Fruit fly (Drosophila melanogaster) whole organism, embryonic: Measurements from ENCODE around the gene CG14332.
A peak's percentile ranks its signal among the peaks of the same experiment; 100 is the strongest.

Experiments used
- Antp ChIP-seq: fragments of 200-800 bp; sonication (Bioruptor generic); optimal IDR thresholded peaks from 3 replicates; lab custom pipeline; 2016; ENCODE audit warnings: missing biosample characterization, missing genetic modification characterization
- B-H1 ChIP-seq: fragments of 200-800 bp; sonication (Bioruptor generic); IDR thresholded peaks from 3 replicates; pipeline ENCODE4 v1.3.6; 2022; ENCODE audit warnings: missing biosample characterization, missing genetic modification characterization
- CG1024 ChIP-seq: fragments of 200-800 bp; sonication (Bioruptor generic); IDR thresholded peaks from 2 replicates; pipeline ENCODE4 v1.3.6; 2022; ENCODE audit warnings: missing biosample characterization, missing genetic modification characterization
- CG11560 ChIP-seq: fragments of 200-800 bp; sonication (Bioruptor generic); IDR thresholded peaks from 3 replicates; pipeline ENCODE4 v1.3.6; 2022; ENCODE audit warnings: missing biosample characterization, missing genetic modification characterization
- CG13287 ChIP-seq: fragments of 200-800 bp; sonication (Bioruptor generic); IDR thresholded peaks from 2 replicates; pipeline ENCODE4 v1.3.6; 2022; ENCODE audit warnings: missing biosample characterization, missing genetic modification characterization; ENCODE audit not compliant: partially characterized antibody
- CG15073 ChIP-seq: fragments of 200-800 bp; sonication (Bioruptor generic); optimal IDR thresholded peaks from 2 replicates; lab custom pipeline; 2016; ENCODE audit warnings: missing biosample characterization, missing genetic modification characterization
- CG15601 ChIP-seq: fragments of 200-800 bp; sonication (Bioruptor generic); optimal IDR thresholded peaks from 3 replicates; lab custom pipeline; 2019; ENCODE audit warnings: missing biosample characterization, mild to moderate bottlenecking, missing genetic modification characterization, moderate library complexity
- CG1603 ChIP-seq: fragments of 200-800 bp; sonication (Bioruptor generic); optimal IDR thresholded peaks from 2 replicates; lab custom pipeline; 2019; ENCODE audit warnings: missing biosample characterization, mild to moderate bottlenecking, missing genetic modification characterization, moderate library complexity
- CG17186 ChIP-seq: fragments of 200-800 bp; sonication (Bioruptor generic); optimal IDR thresholded peaks from 3 replicates; lab custom pipeline; 2017; ENCODE audit warnings: missing biosample characterization, missing genetic modification reagents, missing genetic modification characterization
- CG30403 ChIP-seq: fragments of 200-800 bp; sonication (Bioruptor generic); optimal IDR thresholded peaks from 3 replicates; lab custom pipeline; 2016; ENCODE audit warnings: missing biosample characterization, missing genetic modification characterization
- CG30431 ChIP-seq: fragments of 200-800 bp; sonication (Bioruptor generic); optimal IDR thresholded peaks from 2 replicates; lab custom pipeline; 2017; ENCODE audit warnings: missing biosample characterization, missing genetic modification characterization
- CG34422 ChIP-seq: fragments of 200-800 bp; sonication (Bioruptor generic); IDR thresholded peaks from 3 replicates; pipeline ENCODE4 v1.3.6; 2022; ENCODE audit warnings: missing biosample characterization, missing genetic modification characterization
- CG3995 ChIP-seq: fragments of 200-800 bp; sonication (Bioruptor generic); optimal IDR thresholded peaks from 3 replicates; lab custom pipeline; 2016; ENCODE audit warnings: missing biosample characterization, missing genetic modification characterization
- CG4404 ChIP-seq: fragments of 200-800 bp; sonication (Bioruptor generic); IDR thresholded peaks from 2 replicates; pipeline ENCODE4 v1.3.6; 2022; ENCODE audit warnings: missing biosample characterization, missing genetic modification characterization
- CG4617 ChIP-seq: fragments of 200-800 bp; sonication (Bioruptor generic); optimal IDR thresholded peaks from 3 replicates; lab custom pipeline; 2016; ENCODE audit warnings: missing biosample characterization, missing genetic modification characterization, borderline replicate concordance
- CG7357 ChIP-seq: fragments of 200-800 bp; sonication (Bioruptor generic); IDR thresholded peaks from 3 replicates; pipeline ENCODE4 v1.3.6; 2022; ENCODE audit warnings: missing biosample characterization, missing genetic modification characterization
- CHES-1-like ChIP-seq: fragments of 200-800 bp; sonication (Bioruptor generic); optimal IDR thresholded peaks from 2 replicates; lab custom pipeline; 2016; ENCODE audit warnings: missing biosample characterization, missing genetic modification characterization
- Doc2 ChIP-seq: fragments of 200-800 bp; sonication (Bioruptor generic); IDR thresholded peaks from 2 replicates; pipeline ENCODE4 v1.3.6; 2022; ENCODE audit warnings: missing biosample characterization, missing genetic modification characterization
- Dp ChIP-seq: fragments of 200-800 bp; sonication (Bioruptor generic); optimal IDR thresholded peaks from 2 replicates; lab custom pipeline; 2018; ENCODE audit warnings: missing biosample characterization, mild to moderate bottlenecking, missing genetic modification characterization, moderate library complexity
- Dref ChIP-seq: fragments of 200-800 bp; sonication (Bioruptor generic); IDR thresholded peaks from 2 replicates; pipeline ENCODE4 v1.3.6; 2022; ENCODE audit warnings: missing biosample characterization, missing genetic modification characterization
- Drgx ChIP-seq: fragments of 200-800 bp; sonication (Bioruptor generic); IDR thresholded peaks from 2 replicates; pipeline ENCODE4 v1.3.6; 2022; ENCODE audit warnings: missing biosample characterization, missing genetic modification characterization
- Fer1 ChIP-seq: fragments of 200-800 bp; sonication (Bioruptor generic); optimal IDR thresholded peaks from 2 replicates; lab custom pipeline; 2017; ENCODE audit warnings: missing biosample characterization, mild to moderate bottlenecking, missing genetic modification characterization
- Kr ChIP-seq: fragments of 200-800 bp; sonication (Bioruptor generic); optimal IDR thresholded peaks from 2 replicates; lab custom pipeline; 2017; ENCODE audit warnings: missing biosample characterization, mild to moderate bottlenecking, missing genetic modification characterization
- MESR4 ChIP-seq: fragments of 200-800 bp; sonication (Bioruptor generic); optimal IDR thresholded peaks from 2 replicates; lab custom pipeline; 2018; ENCODE audit warnings: missing biosample characterization, mild to moderate bottlenecking, missing genetic modification characterization, moderate library complexity
- Mrtf ChIP-seq: fragments of 200-800 bp; sonication (Bioruptor generic); IDR thresholded peaks from 3 replicates; pipeline ENCODE4 v1.3.6; 2022; ENCODE audit warnings: missing biosample characterization, missing genetic modification characterization
- Myb ChIP-seq: fragments of 200-800 bp; sonication (Bioruptor generic); optimal IDR thresholded peaks from 2 replicates; lab custom pipeline; 2016; ENCODE audit warnings: missing biosample characterization, missing genetic modification characterization
- Nf-YA ChIP-seq: fragments of 200-800 bp; sonication (Bioruptor generic); IDR thresholded peaks from 2 replicates; pipeline ENCODE4 v1.3.6; 2022; ENCODE audit warnings: missing biosample characterization, missing genetic modification characterization
- Oaz ChIP-seq: fragments of 200-800 bp; sonication (Bioruptor generic); IDR thresholded peaks from 2 replicates; pipeline ENCODE4 v1.3.6; 2022; ENCODE audit warnings: missing biosample characterization, missing genetic modification characterization
- Spps ChIP-seq: fragments of 200-800 bp; sonication (Bioruptor generic); optimal IDR thresholded peaks from 2 replicates; lab custom pipeline; 2018; ENCODE audit warnings: missing biosample characterization, mild to moderate bottlenecking, missing genetic modification characterization
- Trl ChIP-seq, 3 experiments: fragments of >200 bp in 2 of 3; fragments of 200-800 bp in 1 of 3; sonication (Bioruptor generic) in 1 of 3; optimal IDR thresholded peaks; 2 replicates in 1 of 3; 3 replicates in 2 of 3; lab custom pipeline; 2016 to 2017; ENCODE audit warnings: missing biosample characterization in 1 of 3, missing genetic modification characterization in 1 of 3
- Xrp1 ChIP-seq: fragments of 200-800 bp; sonication (Bioruptor generic); IDR thresholded peaks from 2 replicates; pipeline ENCODE4 v1.3.6; 2022; ENCODE audit warnings: missing biosample characterization, missing genetic modification characterization
- al ChIP-seq: fragments of 200-800 bp; sonication (Bioruptor generic); IDR thresholded peaks from 2 replicates; pipeline ENCODE4 v1.3.6; 2022; ENCODE audit warnings: missing biosample characterization, missing genetic modification characterization
- aop ChIP-seq: fragments of 200-800 bp; sonication (Bioruptor generic); IDR thresholded peaks from 2 replicates; pipeline ENCODE4 v1.3.6; 2022; ENCODE audit warnings: missing biosample characterization, missing genetic modification characterization
- chif ChIP-seq, 2 experiments: fragments of 200-800 bp; sonication (Bioruptor generic); optimal IDR thresholded peaks; 3 replicates each; lab custom pipeline; 2016; ENCODE audit warnings: missing biosample characterization in 2 of 2, missing genetic modification characterization in 2 of 2
- croc ChIP-seq: fragments of 200-800 bp; sonication (Bioruptor generic); conservative IDR thresholded peaks from 3 replicates; pipeline ENCODE4 v1.3.6; 2022; ENCODE audit warnings: missing biosample characterization, missing genetic modification characterization
- dmrt11E ChIP-seq: fragments of 200-800 bp; sonication (Bioruptor generic); optimal IDR thresholded peaks from 3 replicates; lab custom pipeline; 2018; ENCODE audit warnings: missing biosample characterization, mild to moderate bottlenecking, missing genetic modification characterization, moderate library complexity
- ftz-f1 ChIP-seq: fragments of 200-800 bp; sonication (Bioruptor generic); optimal IDR thresholded peaks from 2 replicates; lab custom pipeline; 2016; ENCODE audit warnings: missing biosample characterization, missing genetic modification characterization
- gro ChIP-seq: fragments of 200-800 bp; sonication (Bioruptor generic); optimal IDR thresholded peaks from 2 replicates; lab custom pipeline; 2016; ENCODE audit warnings: missing biosample characterization, missing genetic modification characterization
- ind ChIP-seq: fragments of 200-800 bp; sonication (Bioruptor generic); optimal IDR thresholded peaks from 3 replicates; lab custom pipeline; 2016; ENCODE audit warnings: missing biosample characterization, missing genetic modification characterization
- luna ChIP-seq: fragments of 200-800 bp; sonication (Bioruptor generic); optimal IDR thresholded peaks from 2 replicates; lab custom pipeline; 2016; ENCODE audit warnings: missing biosample characterization, missing genetic modification characterization
- nmo ChIP-seq: fragments of 200-800 bp; sonication (Bioruptor generic); optimal IDR thresholded peaks from 2 replicates; lab custom pipeline; 2018; ENCODE audit warnings: missing biosample characterization, mild to moderate bottlenecking, missing genetic modification characterization, moderate library complexity
- phol ChIP-seq: fragments of 200-800 bp; sonication (Bioruptor generic); optimal IDR thresholded peaks from 3 replicates; lab custom pipeline; 2018; ENCODE audit warnings: missing biosample characterization, mild to moderate bottlenecking, missing genetic modification characterization, moderate library complexity
- sob ChIP-seq: fragments of 200-800 bp; sonication (Bioruptor generic); IDR thresholded peaks from 2 replicates; pipeline ENCODE4 v1.3.6; 2022; ENCODE audit warnings: missing biosample characterization, missing genetic modification characterization
- stwl ChIP-seq: fragments of 200-800 bp; sonication (Bioruptor generic); optimal IDR thresholded peaks from 3 replicates; lab custom pipeline; 2018; ENCODE audit warnings: missing biosample characterization, mild to moderate bottlenecking, missing genetic modification characterization, moderate library complexity
- sug ChIP-seq: fragments of 200-800 bp; optimal IDR thresholded peaks from 2 replicates; lab custom pipeline; 2019; ENCODE audit warnings: missing biosample characterization, mild to moderate bottlenecking, missing genetic modification characterization, moderate library complexity
- tna ChIP-seq: fragments of 200-800 bp; sonication (Bioruptor generic); IDR thresholded peaks from 2 replicates; pipeline ENCODE4 v1.3.6; 2022; ENCODE audit warnings: missing biosample characterization, missing genetic modification characterization; ENCODE audit not compliant: partially characterized antibody
- twi ChIP-seq: fragments of 200-800 bp; optimal IDR thresholded peaks from 2 replicates; lab custom pipeline; 2019; ENCODE audit warnings: missing biosample characterization, mild to moderate bottlenecking, missing genetic modification characterization, moderate library complexity
- unc-4 ChIP-seq: fragments of 200-800 bp; sonication (Bioruptor generic); IDR thresholded peaks from 2 replicates; pipeline ENCODE4 v1.3.6; 2022; ENCODE audit warnings: missing biosample characterization, missing genetic modification characterization; ENCODE audit not compliant: partially characterized antibody
- vnd ChIP-seq: fragments of 200-800 bp; sonication (Bioruptor generic); IDR thresholded peaks from 3 replicates; pipeline ENCODE4 v1.3.6; 2022; ENCODE audit warnings: missing biosample characterization, missing genetic modification characterization; ENCODE audit not compliant: partially characterized antibody
- zf30C ChIP-seq: fragments of 200-800 bp; sonication (Bioruptor generic); optimal IDR thresholded peaks from 3 replicates; lab custom pipeline; 2018; ENCODE audit warnings: missing biosample characterization, mild to moderate bottlenecking, missing genetic modification characterization

CG14332 gene

DNA sequence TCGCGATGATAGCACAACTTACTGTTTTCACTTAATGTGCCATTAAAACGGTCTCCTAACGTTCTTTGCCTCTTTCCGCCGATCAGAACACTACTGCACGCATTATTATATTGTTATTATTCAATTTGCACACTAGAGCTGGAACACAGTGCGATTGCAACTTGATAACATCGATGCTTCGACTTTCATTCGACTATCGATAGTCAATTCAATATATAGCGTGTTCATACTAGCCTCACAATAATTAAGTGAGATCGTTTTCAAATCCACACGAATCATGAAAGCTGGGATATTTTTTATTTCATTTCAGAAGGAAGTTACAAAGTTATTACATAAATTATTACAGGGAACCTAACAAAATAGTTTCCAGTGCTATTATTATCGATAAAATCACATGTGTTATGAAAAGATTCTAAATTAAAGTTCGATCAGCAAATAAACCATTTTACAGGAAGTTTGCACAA lies 20.7 kb downstream of the CG14332 start (continued):
- TF ChIP-seq dmrt11E (tag; lab: Kevin White, UChicago) (peak; percentile 15), CHES-1-like (GFP tag; lab: Kevin White, UChicago) (peak; percentile 67), CG15601 (tag; lab: Kevin White, UChicago) (peak; percentile 36), MESR4 (peak; percentile 56), CG15073 (no peak), CG1603 (tag; lab: Kevin White, UChicago) (peak; percentile 81), CG11560 (no peak), zf30C (GFP tag; lab: Kevin White, UChicago) (no peak), ind (GFP tag; lab: Kevin White, UChicago) (peak; percentile 33), CG7357 (GFP tag; lab: Robert Waterston, UW) (peak; percentile 94), croc (GFP tag; lab: Robert Waterston, UW) (no peak), CG4404 (GFP tag; lab: Robert Waterston, UW) (no peak), phol (tag; lab: Kevin White, UChicago) (peak; percentile 34), al (GFP tag; lab: Robert Waterston, UW) (peak; percentile 62; the same call in 1 of the 2 replicates), Antp (GFP tag; lab: Kevin White, UChicago) (peak; percentile 45), ftz-f1 (GFP tag; lab: Kevin White, UChicago) (no peak), Trl (optimal IDR thresholded peaks at IDR 0.05; lab: Kevin White, UChicago) (no peak), Trl (GFP tag; optimal IDR thresholded peaks at IDR 0.05; lab: Kevin White, UChicago) (peak; percentile 53), vnd (GFP tag; lab: Robert Waterston, UW) (peak; percentile 72), Oaz (GFP tag; lab: Robert Waterston, UW) (no peak), CG30431 (GFP tag; lab: Kevin White, UChicago) (no peak), CG17186 (peak; percentile 21), tna (GFP tag; lab: Robert Waterston, UW) (peak; percentile 77), Drgx (no peak), chif (GFP tag; optimal IDR thresholded peaks at IDR 0.05; lab: Kevin White, UChicago) (peak in 1 of 2 experiments; percentile 43), CG34422 (0 out of 3 replicates have a peak, but pooled peaks have one; percentile 32), CG3995 (GFP tag; lab: Kevin White, UChicago) (peak; percentile 45), sob (GFP tag; lab: Robert Waterston, UW) (0 out of 2 replicates have a peak, but pooled peaks have one; percentile 43), CG4617 (GFP tag; lab: Kevin White, UChicago) (peak; percentile 79), Xrp1 (GFP tag; lab: Robert Waterston, UW) (peak; percentile 17; the same call in 1 of the 2 replicates), Mrtf (GFP tag; lab: Robert Waterston, UW) (no peak), CG30403 (peak; percentile 65), Fer1 (GFP tag; lab: Kevin White, UChicago) (peak; percentile 41), Dref (GFP tag; lab: Robert Waterston, UW) (peak; percentile 92), Spps (no peak), sug (tag; lab: Kevin White, UChicago) (peak; percentile 52), Nf-YA (GFP tag; lab: Robert Waterston, UW) (0 out of 2 replicates have a peak, but pooled peaks have one; percentile 28), Doc2 (GFP tag; lab: Robert Waterston, UW) (no peak), Kr (GFP tag; lab: Kevin White, UChicago) (no peak), B-H1 (peak; percentile 44), aop (GFP tag; lab: Robert Waterston, UW) (no peak), nmo (peak; percentile 54), Dp (GFP tag; lab: Kevin White, UChicago) (peak; percentile 57), CG1024 (peak; percentile 71), stwl (tag; lab: Kevin White, UChicago) (peak; percentile 81), gro (GFP tag; lab: Kevin White, UChicago) (peak; percentile 51), Myb (GFP tag; lab: Kevin White, UChicago) (peak; percentile 49), unc-4 (GFP tag; lab: Robert Waterston, UW) (peak; percentile 78), CG13287 (GFP tag; lab: Robert Waterston, UW) (peak; percentile 86), luna (GFP tag; lab: Kevin White, UChicago) (peak; percentile 52), twi (tag; lab: Kevin White, UChicago) (peak; percentile 11)
